Fruit fly (Drosophila melanogaster) whole organism, wandering third instar larva: ENCODE measurements around the gene Ankle2.

Source experiments
- Abd-B ChIP-seq: fragments of >200 bp; optimal IDR thresholded peaks from 2 replicates; lab custom pipeline; 2017; ENCODE audit warnings: missing biosample characterization, missing genetic modification characterization
- CG32264 ChIP-seq: fragments of 200-800 bp; sonication (Bioruptor generic); optimal IDR thresholded peaks from 2 replicates; lab custom pipeline; 2016; ENCODE audit warnings: missing biosample characterization, missing genetic modification characterization
- CG9705 ChIP-seq: fragments of 200-800 bp; sonication (Bioruptor generic); optimal IDR thresholded peaks from 2 replicates; lab custom pipeline; 2018; ENCODE audit warnings: missing biosample characterization, mild to moderate bottlenecking, missing genetic modification characterization
- CrebA ChIP-seq: fragments of 200-800 bp; sonication (Bioruptor generic); optimal IDR thresholded peaks from 2 replicates; lab custom pipeline; 2016; ENCODE audit warnings: missing biosample characterization, mild to moderate bottlenecking, missing genetic modification characterization, borderline replicate concordance
- Dfd ChIP-seq: fragments of >200 bp; optimal IDR thresholded peaks from 2 replicates; lab custom pipeline; 2017; ENCODE audit warnings: missing biosample characterization, missing genetic modification characterization
- Dif ChIP-seq: fragments of 200-275, 200-300 bp; sonication (Bioruptor generic); optimal IDR thresholded peaks from 2 replicates; lab custom pipeline; 2018; ENCODE audit warnings: missing biosample characterization, missing genetic modification characterization; ENCODE audit not compliant: partially characterized antibody
- GATAd ChIP-seq: sonication (Bioruptor generic); optimal IDR thresholded peaks from 2 replicates; lab custom pipeline; 2016; ENCODE audit warnings: missing biosample characterization, missing genetic modification characterization
- HLH106 ChIP-seq: fragments of 200-800 bp; optimal IDR thresholded peaks from 3 replicates; lab custom pipeline; 2019; ENCODE audit warnings: missing biosample characterization, mild to moderate bottlenecking, missing genetic modification characterization, moderate library complexity
- Hnf4 ChIP-seq: fragments of 200-800 bp; sonication (Bioruptor generic); optimal IDR thresholded peaks from 2 replicates; lab custom pipeline; 2016; ENCODE audit warnings: missing biosample characterization, mild to moderate bottlenecking, missing genetic modification characterization
- Hr78 ChIP-seq: fragments of >200 bp; optimal IDR thresholded peaks from 2 replicates; lab custom pipeline; 2017; ENCODE audit warnings: missing biosample characterization, missing genetic modification characterization
- Hr83 ChIP-seq: fragments of 200-300 bp; sonication (Bioruptor generic); optimal IDR thresholded peaks from 2 replicates; lab custom pipeline; 2016; ENCODE audit warnings: missing biosample characterization, mild to moderate bottlenecking, missing genetic modification characterization, moderate library complexity; ENCODE audit not compliant: poor library complexity, severe bottlenecking
- Jra ChIP-seq: sonication (Bioruptor generic); optimal IDR thresholded peaks from 2 replicates; lab custom pipeline; 2016; ENCODE audit warnings: missing biosample characterization, missing genetic modification characterization
- Mio ChIP-seq: sonication (Bioruptor generic); optimal IDR thresholded peaks from 2 replicates; lab custom pipeline; 2016; ENCODE audit warnings: missing biosample characterization, missing genetic modification characterization
- Myc ChIP-seq: fragments of >200 bp; optimal IDR thresholded peaks from 2 replicates; lab custom pipeline; 2017
- OdsH ChIP-seq: fragments of 200-800 bp; sonication (Bioruptor generic); optimal IDR thresholded peaks from 2 replicates; lab custom pipeline; 2016; ENCODE audit warnings: missing biosample characterization, mild to moderate bottlenecking, missing genetic modification characterization
- Rel ChIP-seq, 2 experiments: fragments of 200-800 bp; sonication (Bioruptor generic) in 1 of 2; optimal IDR thresholded peaks; 2 replicates in 1 of 2; 3 replicates in 1 of 2; lab custom pipeline; 2016 to 2019; ENCODE audit warnings: mild to moderate bottlenecking in 2 of 2, missing biosample characterization in 2 of 2, missing genetic modification characterization in 2 of 2, moderate library complexity in 1 of 2
- Sp1 ChIP-seq: fragments of 200-800 bp; sonication (Bioruptor generic); optimal IDR thresholded peaks from 3 replicates; lab custom pipeline; 2019; ENCODE audit warnings: missing biosample characterization, mild to moderate bottlenecking, missing genetic modification characterization, moderate library complexity
- Vsx2 ChIP-seq: fragments of 200-300, 225-300 bp; sonication (Bioruptor generic); optimal IDR thresholded peaks from 2 replicates; lab custom pipeline; 2018; ENCODE audit warnings: missing biosample characterization, missing genetic modification characterization; ENCODE audit not compliant: partially characterized antibody
- br ChIP-seq: fragments of 200-800 bp; sonication (Bioruptor generic); optimal IDR thresholded peaks from 2 replicates; lab custom pipeline; 2016; ENCODE audit warnings: missing biosample characterization, missing genetic modification characterization
- brk ChIP-seq: fragments of 200-800 bp; sonication (Bioruptor generic); optimal IDR thresholded peaks from 2 replicates; lab custom pipeline; 2016; ENCODE audit warnings: missing biosample characterization, mild to moderate bottlenecking, missing genetic modification characterization
- dl ChIP-seq, 2 experiments: fragments of 175-275, 200-275 bp in 1 of 2; fragments of 200-275 bp in 1 of 2; sonication (Bioruptor generic); optimal IDR thresholded peaks; lab custom pipeline; 2018; ENCODE audit warnings: mild to moderate bottlenecking in 2 of 2, missing biosample characterization in 2 of 2, missing genetic modification characterization in 2 of 2, moderate library complexity in 2 of 2; ENCODE audit not compliant: partially characterized antibody in 2 of 2, insufficient read depth in 1 of 2
- dmrt93B ChIP-seq: fragments of 200-800 bp; sonication (Bioruptor generic); optimal IDR thresholded peaks from 2 replicates; lab custom pipeline; 2018; ENCODE audit warnings: missing biosample characterization, mild to moderate bottlenecking, missing genetic modification characterization
- dsf ChIP-seq: sonication (Bioruptor generic); optimal IDR thresholded peaks from 2 replicates; lab custom pipeline; 2016; ENCODE audit warnings: missing biosample characterization, missing genetic modification characterization, borderline replicate concordance
- ey ChIP-seq: fragments of 200-800 bp; sonication (Bioruptor generic); optimal IDR thresholded peaks from 2 replicates; lab custom pipeline; 2016; ENCODE audit warnings: missing biosample characterization, missing genetic modification characterization
- foxo ChIP-seq, 2 experiments: fragments of 200-800 bp; sonication (Bioruptor generic); optimal IDR thresholded peaks; 2 replicates in 1 of 2; 3 replicates in 1 of 2; lab custom pipeline; 2016 to 2017; ENCODE audit warnings: missing biosample characterization in 2 of 2, missing genetic modification characterization in 2 of 2
- fru ChIP-seq: fragments of 200-800 bp; sonication (Bioruptor generic); optimal IDR thresholded peaks from 3 replicates; lab custom pipeline; 2016; ENCODE audit warnings: missing biosample characterization, mild to moderate bottlenecking, missing genetic modification characterization
- h ChIP-seq: fragments of 200-800 bp; sonication (Bioruptor generic); optimal IDR thresholded peaks from 3 replicates; lab custom pipeline; 2016; ENCODE audit warnings: missing biosample characterization, mild to moderate bottlenecking, missing genetic modification characterization
- jim ChIP-seq: fragments of 175-275, 200-325 bp; sonication (Bioruptor generic); optimal IDR thresholded peaks from 2 replicates; lab custom pipeline; 2016; ENCODE audit warnings: missing biosample characterization, mild to moderate bottlenecking, missing genetic modification characterization
- lola ChIP-seq: fragments of >200 bp; optimal IDR thresholded peaks from 2 replicates; lab custom pipeline; 2017; ENCODE audit warnings: missing biosample characterization, missing genetic modification characterization
- pan ChIP-seq: fragments of >200 bp; optimal IDR thresholded peaks from 2 replicates; lab custom pipeline; 2017
- psq ChIP-seq: fragments of 200-800 bp; sonication (Bioruptor generic); optimal IDR thresholded peaks from 3 replicates; lab custom pipeline; 2017; ENCODE audit warnings: missing biosample characterization, mild to moderate bottlenecking, missing genetic modification characterization, moderate library complexity
- rgr ChIP-seq: fragments of 200-800 bp; sonication (Bioruptor generic); optimal IDR thresholded peaks from 3 replicates; lab custom pipeline; 2016; ENCODE audit warnings: missing biosample characterization, mild to moderate bottlenecking, missing genetic modification characterization
- sage ChIP-seq: fragments of 200-800 bp; sonication (Bioruptor generic); optimal IDR thresholded peaks from 2 replicates; lab custom pipeline; 2016; ENCODE audit warnings: missing biosample characterization, mild to moderate bottlenecking, missing genetic modification characterization
- sv ChIP-seq: fragments of 200-800 bp; sonication (Bioruptor generic); optimal IDR thresholded peaks from 3 replicates; lab custom pipeline; 2016; ENCODE audit warnings: missing biosample characterization, missing genetic modification characterization
- tai ChIP-seq: sonication (Bioruptor generic); optimal IDR thresholded peaks from 2 replicates; lab custom pipeline; 2016; ENCODE audit warnings: missing biosample characterization, missing genetic modification characterization
- usp ChIP-seq: fragments of >200 bp; optimal IDR thresholded peaks from 2 replicates; lab custom pipeline; 2017; ENCODE audit warnings: missing biosample characterization, missing genetic modification characterization
- woc ChIP-seq: sonication (Bioruptor generic); optimal IDR thresholded peaks from 2 replicates; lab custom pipeline; 2016; ENCODE audit warnings: missing biosample characterization, mild to moderate bottlenecking, missing genetic modification characterization

Gene Ankle2

DNA sequence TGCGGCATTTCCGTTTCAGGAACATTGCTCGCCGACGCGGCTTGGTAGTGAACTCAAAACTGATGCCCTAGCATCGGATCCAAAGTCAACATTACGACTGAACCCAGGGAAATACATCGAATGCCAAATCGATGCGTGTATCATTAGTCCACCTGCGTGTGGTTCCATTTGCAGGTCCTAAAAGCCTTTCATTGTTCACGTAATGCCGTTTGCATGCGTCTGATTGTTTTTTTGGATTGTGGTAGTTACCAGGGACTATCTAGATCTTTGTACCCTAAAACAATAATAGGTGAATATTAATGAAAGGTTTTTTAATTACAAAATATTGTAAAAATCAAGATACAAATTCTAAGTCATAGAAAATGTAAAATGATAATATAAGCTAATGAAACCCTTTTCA, 9.9 kb downstream of the Ankle2 start, which contains the start of gene ppk23:
ppk23 (minus strand) TSS at position 101 of the 400 bp plus-strand sequence.
- no peak for TF ChIP-seq CG32264 (GFP tag; lab: Kevin White, UChicago)
- no peak for TF ChIP-seq dmrt93B (GFP tag; lab: Kevin White, UChicago)
- TF ChIP-seq GATAd (GFP tag; lab: Kevin White, UChicago): no peak
- TF ChIP-seq ey (GFP tag; lab: Kevin White, UChicago): no peak

DNA sequence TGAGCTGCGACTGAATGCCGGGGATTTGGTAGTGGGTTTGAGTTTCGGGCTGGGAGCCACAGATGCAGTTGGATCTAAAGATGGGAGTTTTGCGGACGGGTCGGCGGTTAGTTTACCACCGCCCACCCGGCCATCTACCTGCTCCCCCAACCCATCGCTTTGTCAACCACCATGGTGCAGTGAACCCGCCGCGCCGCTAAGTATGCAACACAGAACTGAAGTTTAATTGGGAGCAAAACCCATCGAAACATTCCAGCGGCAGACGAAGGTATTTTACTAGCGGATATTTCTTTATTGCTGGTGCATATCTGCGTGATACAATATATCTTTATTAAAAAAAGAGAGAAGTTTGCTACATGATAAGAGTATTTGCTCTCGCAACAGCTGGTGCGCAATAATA, 12.9 kb downstream of the Ankle2 start:
- TF ChIP-seq jim (GFP tag; lab: Kevin White, UChicago) (no peak), dmrt93B (GFP tag; lab: Kevin White, UChicago) (no peak), dsf (no peak), Jra (GFP tag; lab: Kevin White, UChicago) (no peak), CrebA (GFP tag; lab: Kevin White, UChicago) (no peak), Myc (lab: Kevin White, UChicago) (no peak), CG32264 (GFP tag; lab: Kevin White, UChicago) (no peak), Hnf4 (GFP tag; lab: Kevin White, UChicago) (no peak), usp (GFP tag; lab: Kevin White, UChicago) (no peak), br (GFP tag; lab: Kevin White, UChicago) (no peak)

DNA sequence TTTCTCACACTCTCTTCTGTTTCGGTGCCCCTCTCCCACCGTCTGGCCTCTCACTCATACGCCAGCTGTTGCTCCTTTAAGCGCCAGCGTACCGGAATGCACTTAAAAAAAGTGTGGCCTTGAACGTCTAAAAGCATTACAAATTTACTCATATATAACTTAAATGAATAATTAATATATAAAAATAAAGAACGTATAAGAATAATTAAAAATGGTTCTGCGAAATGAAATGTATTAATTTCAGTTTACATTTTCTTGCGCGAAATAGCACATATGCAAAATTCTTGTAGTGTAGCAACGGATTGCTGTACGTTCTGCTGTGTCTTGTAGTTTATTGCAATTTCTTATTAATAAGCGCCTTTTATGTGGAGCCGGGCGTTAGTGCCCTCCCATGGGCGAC, 16.4 kb downstream of the Ankle2 start:
- TF ChIP-seq foxo (GFP tag; optimal IDR thresholded peaks at IDR 0.05; lab: Kevin White, UChicago) (peak in 1 of 2 experiments; percentile 60), CG32264 (GFP tag; lab: Kevin White, UChicago) (no peak), dmrt93B (GFP tag; lab: Kevin White, UChicago) (peak; percentile 26), brk (GFP tag; lab: Kevin White, UChicago) (peak; percentile 51), tai (GFP tag; lab: Kevin White, UChicago) (no peak), Vsx2 (no peak), sv (no peak), OdsH (GFP tag; lab: Kevin White, UChicago) (peak; percentile 32), Hr83 (GFP tag; lab: Kevin White, UChicago) (no peak), Rel (GFP tag; optimal IDR thresholded peaks at IDR 0.05; lab: Kevin White, UChicago) (peak; percentile 37), Rel (tag; optimal IDR thresholded peaks at IDR 0.05; lab: Kevin White, UChicago) (no peak), Mio (GFP tag; lab: Kevin White, UChicago) (no peak), jim (GFP tag; lab: Kevin White, UChicago) (no peak), sage (peak; percentile 35), Hnf4 (GFP tag; lab: Kevin White, UChicago) (no peak), Dif (GFP tag; lab: Kevin White, UChicago) (no peak), lola (no peak), ey (GFP tag; lab: Kevin White, UChicago) (no peak), Jra (GFP tag; lab: Kevin White, UChicago) (no peak), Myc (lab: Kevin White, UChicago) (no peak), psq (peak; percentile 51), pan (lab: Kevin White, UChicago) (no peak), Sp1 (GFP tag; lab: Kevin White, UChicago) (peak; percentile 74), rgr (peak; percentile 45), Hr78 (GFP tag; lab: Kevin White, UChicago) (no peak), CG9705 (GFP tag; lab: Kevin White, UChicago) (no peak), HLH106 (tag; lab: Kevin White, UChicago) (peak; percentile 66), CrebA (GFP tag; lab: Kevin White, UChicago) (peak; percentile 14), br (GFP tag; lab: Kevin White, UChicago) (no peak), Abd-B (GFP tag; lab: Kevin White, UChicago) (no peak), fru (GFP tag; lab: Kevin White, UChicago) (peak; percentile 32), h (GFP tag; lab: Kevin White, UChicago) (peak; percentile 44)

DNA sequence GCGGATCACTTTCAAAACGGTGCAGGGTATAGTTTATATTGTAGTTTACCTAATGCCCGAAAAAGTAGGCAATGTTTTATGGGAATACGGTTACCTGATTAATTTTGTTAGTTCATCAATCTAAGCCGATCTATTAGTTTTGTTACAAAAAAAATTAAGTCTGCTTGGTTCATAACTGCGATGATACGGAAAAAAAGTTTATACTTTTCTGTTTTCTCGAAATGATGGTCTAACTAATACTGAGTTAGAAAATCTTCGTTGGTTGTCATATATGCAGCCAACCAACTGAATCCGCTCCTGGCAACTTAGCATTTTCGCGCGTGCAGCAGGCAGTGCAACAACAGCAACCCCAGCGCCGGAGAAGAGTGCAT, 17.1 kb downstream of the Ankle2 start:
- no peak for TF ChIP-seq Hr78 (GFP tag; lab: Kevin White, UChicago)
- no peak for TF ChIP-seq Hr83 (GFP tag; lab: Kevin White, UChicago)
- peak; percentile 78 for TF ChIP-seq Jra (GFP tag; lab: Kevin White, UChicago)
- TF ChIP-seq rgr: peak; percentile 85
- TF ChIP-seq woc (GFP tag; lab: Kevin White, UChicago): peak; percentile 94
- TF ChIP-seq usp (GFP tag; lab: Kevin White, UChicago): no peak
- TF ChIP-seq Myc (lab: Kevin White, UChicago): no peak
- peak; percentile 97 for TF ChIP-seq fru (GFP tag; lab: Kevin White, UChicago)
- TF ChIP-seq CG9705 (GFP tag; lab: Kevin White, UChicago): peak; percentile 95
- no peak for TF ChIP-seq Abd-B (GFP tag; lab: Kevin White, UChicago)
- TF ChIP-seq h (GFP tag; lab: Kevin White, UChicago): peak; percentile 93
- peak; percentile 54 for TF ChIP-seq CG32264 (GFP tag; lab: Kevin White, UChicago)
- peak; percentile 88 for TF ChIP-seq OdsH (GFP tag; lab: Kevin White, UChicago)
- peak; percentile 91 for TF ChIP-seq tai (GFP tag; lab: Kevin White, UChicago)
- TF ChIP-seq Rel (GFP tag; optimal IDR thresholded peaks at IDR 0.05; lab: Kevin White, UChicago): no peak
- TF ChIP-seq Rel (tag; optimal IDR thresholded peaks at IDR 0.05; lab: Kevin White, UChicago): peak; percentile 60
- TF ChIP-seq Hnf4 (GFP tag; lab: Kevin White, UChicago): peak; percentile 80
- TF ChIP-seq dl (GFP tag; optimal IDR thresholded peaks at IDR 0.05; lab: Kevin White, UChicago; ENCODE audit: insufficient read depth in 1 of 2, partially characterized antibody in 2 of 2): no peak
- peak; percentile 74 for TF ChIP-seq psq
- TF ChIP-seq CrebA (GFP tag; lab: Kevin White, UChicago): no peak
- TF ChIP-seq foxo (GFP tag; optimal IDR thresholded peaks at IDR 0.05; lab: Kevin White, UChicago): peak; percentile 11 to 94
- peak; percentile 90 for TF ChIP-seq br (GFP tag; lab: Kevin White, UChicago)
- peak; percentile 96 for TF ChIP-seq HLH106 (tag; lab: Kevin White, UChicago)
- TF ChIP-seq jim (GFP tag; lab: Kevin White, UChicago): peak; percentile 8
- TF ChIP-seq ey (GFP tag; lab: Kevin White, UChicago): peak; percentile 94
- peak; percentile 49 for TF ChIP-seq Mio (GFP tag; lab: Kevin White, UChicago)
- TF ChIP-seq sv: no peak
- TF ChIP-seq sage: no peak
- no peak for TF ChIP-seq Vsx2
- TF ChIP-seq Dfd: peak; percentile 85
- no peak for TF ChIP-seq lola
